Worm (Caenorhabditis elegans): ENCODE results near the gene pxmp-4.
A peak's percentile ranks its signal among the peaks of the same experiment; 100 is the strongest.

Gene pxmp-4

DNA sequence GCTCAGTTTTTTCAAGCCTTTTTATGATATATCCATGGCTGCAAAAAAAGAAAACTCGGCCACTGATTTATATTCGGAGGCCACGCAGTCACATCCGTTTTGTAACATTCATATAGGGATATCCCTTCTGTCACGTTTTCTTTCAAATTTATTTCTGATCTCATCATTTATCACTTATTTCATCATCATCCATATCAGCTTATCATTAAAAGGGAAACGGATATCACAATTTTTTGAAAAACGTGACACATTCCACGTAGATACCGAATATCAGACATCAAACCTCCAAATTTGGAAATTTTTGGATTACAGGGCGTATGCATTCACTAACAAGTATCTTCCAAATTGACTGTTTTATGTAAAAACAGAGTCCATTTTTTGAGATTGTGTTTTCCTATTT, 34.2 kb downstream of the pxmp-4 start:
- TF ChIP-seq ama-1 (optimal IDR thresholded peaks at IDR 0.05) (no peak), nhr-11 (tag; optimal IDR thresholded peaks at IDR 0.05) (no peak)

- TF ChIP-seq K02D7.2 (tag; optimal IDR thresholded peaks at IDR 0.05): no peak
- TF ChIP-seq ref-2 (tag; optimal IDR thresholded peaks at IDR 0.05): no peak
- TF ChIP-seq pha-4 (tag; optimal IDR thresholded peaks at IDR 0.05): no peak
- no peak for TF ChIP-seq fax-1 (tag; optimal IDR thresholded peaks at IDR 0.05)
- TF ChIP-seq syd-9 (tag; optimal IDR thresholded peaks at IDR 0.05): no peak
- TF ChIP-seq nhr-11 (tag; optimal IDR thresholded peaks at IDR 0.05): no peak
- no peak for TF ChIP-seq elt-2 (tag; optimal IDR thresholded peaks at IDR 0.05)
- TF ChIP-seq lin-11 (tag; optimal IDR thresholded peaks at IDR 0.05): no peak
- no peak for TF ChIP-seq T23F11.4 (GFP tag; optimal IDR thresholded peaks at IDR 0.05)
- TF ChIP-seq hlh-6 (tag; optimal IDR thresholded peaks at IDR 0.05): no peak
- TF ChIP-seq ahr-1 (tag; optimal IDR thresholded peaks at IDR 0.05): no peak
These were observed 36.7 kb downstream of the pxmp-4 start for ce11 chrIV:300307-300706.

DNA sequence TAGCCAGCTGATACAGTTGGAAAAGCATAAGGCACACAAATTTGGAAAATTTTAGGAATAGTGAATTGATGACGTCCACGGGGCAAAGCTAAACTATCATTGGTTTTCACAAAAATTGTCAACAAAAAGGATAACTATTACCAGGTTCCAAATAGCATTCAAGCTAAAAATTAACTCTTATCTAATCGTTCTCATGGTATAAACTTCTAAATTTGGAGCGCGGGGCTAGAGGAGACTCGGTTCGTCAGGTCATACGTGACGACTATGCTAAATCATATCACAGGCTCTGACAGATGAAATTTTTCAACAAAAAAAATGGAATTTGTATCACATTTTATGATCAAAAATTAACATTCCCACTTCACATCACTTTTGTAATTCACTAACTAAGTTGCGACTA, 37.8 kb downstream of the pxmp-4 start:
- TF ChIP-seq sox-4 (tag; optimal IDR thresholded peaks at IDR 0.05) (no peak), ceh-19 (GFP tag; optimal IDR thresholded peaks at IDR 0.05) (no peak), pqm-1 (tag; optimal IDR thresholded peaks at IDR 0.05) (no peak), ceh-24 (tag; optimal IDR thresholded peaks at IDR 0.05) (no peak)

DNA sequence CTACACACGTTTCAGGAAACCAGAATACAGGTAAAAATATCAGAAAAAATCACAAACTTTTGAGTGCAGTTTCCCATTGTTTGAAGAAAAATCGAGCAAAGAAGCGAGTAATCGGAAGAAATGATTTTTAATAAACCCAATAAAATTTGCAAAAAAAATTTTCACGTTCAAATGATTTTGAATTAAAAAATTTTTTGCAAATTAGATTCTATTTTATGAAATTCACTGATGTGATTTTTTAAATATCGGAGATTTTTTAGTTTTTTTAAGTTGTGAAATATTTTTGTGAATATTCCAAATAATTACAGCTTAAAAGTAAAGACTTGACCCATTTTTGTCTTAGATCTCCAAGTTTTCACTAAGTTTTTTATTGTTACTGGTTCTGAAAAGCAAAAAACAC, 38.8 kb downstream of the pxmp-4 start, which contains the start of gene pnp-1:
Gene pnp-1, minus strand, starts transcription at position 101 of the 400 bp plus-strand sequence.
- TF ChIP-seq elt-4 (tag; optimal IDR thresholded peaks at IDR 0.05): no peak
- no peak for TF ChIP-seq unc-86 (tag; optimal IDR thresholded peaks at IDR 0.05)
- no peak for TF ChIP-seq rnt-1 (tag; optimal IDR thresholded peaks at IDR 0.05)
- TF ChIP-seq unc-42 (tag; optimal IDR thresholded peaks at IDR 0.05): no peak
- no peak for TF ChIP-seq ttx-3 (tag; optimal IDR thresholded peaks at IDR 0.05)
- no peak for TF ChIP-seq ceh-45 (GFP tag; IDR thresholded peaks at IDR 0.05)
- TF ChIP-seq ztf-16 (tag; optimal IDR thresholded peaks at IDR 0.05): no peak
- no peak for TF ChIP-seq eyg-1 (tag; optimal IDR thresholded peaks at IDR 0.05)
- no peak for TF ChIP-seq ceh-34 (tag; optimal IDR thresholded peaks at IDR 0.05)
- TF ChIP-seq dmd-4 (tag; optimal IDR thresholded peaks at IDR 0.05; ENCODE audit: borderline replicate concordance): no peak
- TF ChIP-seq ceh-22 (tag; optimal IDR thresholded peaks at IDR 0.05): no peak
- no peak for TF ChIP-seq hlh-30 (tag; optimal IDR thresholded peaks at IDR 0.05; ENCODE audit: insufficient read depth)
- no peak for TF ChIP-seq C08G9.2 (tag; optimal IDR thresholded peaks at IDR 0.05)
- TF ChIP-seq unc-55 (GFP tag; optimal IDR thresholded peaks at IDR 0.05): no peak
- no peak for TF ChIP-seq tbx-2 (tag; optimal IDR thresholded peaks at IDR 0.05)
- no peak for TF ChIP-seq nhr-11 (tag; optimal IDR thresholded peaks at IDR 0.05)
- no peak for TF ChIP-seq sox-2 (GFP tag; IDR thresholded peaks at IDR 0.05)
- no peak for TF ChIP-seq madf-2 (tag; optimal IDR thresholded peaks at IDR 0.05)

DNA sequence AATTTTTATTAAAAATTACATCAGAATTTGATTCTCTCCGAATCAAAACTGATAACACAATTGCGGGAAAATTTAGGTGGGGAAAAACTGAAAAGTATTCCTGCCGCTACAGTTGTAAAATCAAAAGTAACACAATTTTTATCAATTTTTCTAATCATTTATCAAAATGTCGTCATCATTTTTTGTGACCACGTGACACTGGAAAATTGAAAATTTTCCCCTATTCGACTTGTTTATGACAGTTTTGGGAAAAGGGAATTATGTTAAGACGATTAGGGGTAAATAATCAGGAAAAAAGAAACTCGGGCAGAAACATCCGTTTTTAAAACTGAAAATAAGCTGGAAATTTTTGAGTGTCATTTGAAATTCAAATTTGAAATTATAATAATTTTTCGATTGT, 40.1 kb downstream of the pxmp-4 start:
- TF ChIP-seq elt-2 (tag; optimal IDR thresholded peaks at IDR 0.05) (peak; percentile 20), hlh-6 (tag; optimal IDR thresholded peaks at IDR 0.05) (no peak)

- TF ChIP-seq pqm-1 (tag; optimal IDR thresholded peaks at IDR 0.05): no peak
- peak; percentile 80 for TF ChIP-seq elt-2 (tag; optimal IDR thresholded peaks at IDR 0.05)
These were observed 41.2 kb downstream of the pxmp-4 start for ce11 chrIV:295734-296201.
